Worm (Caenorhabditis elegans) whole organism, young adult: ENCODE data around the gene ceh-16.
A peak's percentile ranks its signal among the peaks of the same experiment; 100 is the strongest.

Experiments used
- B0019.2 ChIP-seq: fragments of 200-800 bp; sonication (Bioruptor generic); conservative IDR thresholded peaks from 2 replicates; pipeline ENCODE4 v1.3.6; 2022; ENCODE audit warnings: missing genetic modification reagents, missing genetic modification characterization, missing compliant biosample characterization
- D2030.7 ChIP-seq: fragments of 200-800 bp; sonication (Bioruptor generic); IDR thresholded peaks from 2 replicates; pipeline ENCODE4 v1.3.6; 2022; ENCODE audit warnings: missing genetic modification reagents, missing genetic modification characterization, missing compliant biosample characterization
- F23B12.7 ChIP-seq: sonication (generic microtip); optimal IDR thresholded peaks from 2 replicates; lab custom pipeline; 2017; ENCODE audit warnings: missing genetic modification characterization, mild to moderate bottlenecking, missing compliant biosample characterization, antibody characterized with exemption, moderate library complexity; ENCODE audit not compliant: insufficient read depth
- F37B4.10 ChIP-seq: fragments of 200-800 bp; sonication (Bioruptor generic); IDR thresholded peaks from 2 replicates; pipeline ENCODE4 v1.3.6; 2022; ENCODE audit warnings: missing genetic modification characterization, missing compliant biosample characterization
- F39B2.1 ChIP-seq: fragments of 200-800 bp; sonication (Bioruptor generic); IDR thresholded peaks from 2 replicates; pipeline ENCODE4 v1.3.6; 2022; ENCODE audit warnings: missing genetic modification reagents, missing genetic modification characterization, missing compliant biosample characterization
- F57A8.1 ChIP-seq: fragments of 200-800 bp; sonication (Bioruptor generic); optimal IDR thresholded peaks from 2 replicates; lab custom pipeline; 2018; ENCODE audit warnings: mild to moderate bottlenecking, missing genetic modification characterization, moderate library complexity, missing compliant biosample characterization
- T07F8.4 ChIP-seq: sonication (generic microtip); optimal IDR thresholded peaks from 2 replicates; lab custom pipeline; 2016; ENCODE audit warnings: mild to moderate bottlenecking, missing genetic modification characterization, moderate library complexity, missing compliant biosample characterization
- Y53F4B.3 ChIP-seq: fragments of 200-800 bp; sonication (Bioruptor generic); IDR thresholded peaks from 2 replicates; pipeline ENCODE4 v1.3.6; 2022; ENCODE audit warnings: missing genetic modification reagents, missing genetic modification characterization, missing compliant biosample characterization
- Y53G8AR.9 ChIP-seq: fragments of 200-800 bp; sonication (Bioruptor generic); conservative IDR thresholded peaks from 2 replicates; pipeline ENCODE4 v1.3.6; 2022; ENCODE audit warnings: missing genetic modification reagents, missing genetic modification characterization, missing compliant biosample characterization
- ama-1 ChIP-seq, 3 experiments: fragments of 150-350 bp in 1 of 3; sonication (generic microtip) in 2 of 3; optimal IDR thresholded peaks; 2 replicates each; lab custom pipeline; 2014 to 2018; ENCODE audit warnings: missing biosample characterization in 2 of 3, missing genetic modification characterization in 2 of 3, missing genetic modification reagents in 2 of 3
- atf-7 ChIP-seq: sonication (generic microtip); optimal IDR thresholded peaks from 2 replicates; lab custom pipeline; 2017; ENCODE audit warnings: mild to moderate bottlenecking, missing genetic modification characterization, missing compliant biosample characterization
- athp-1 ChIP-seq: sonication (generic microtip); optimal IDR thresholded peaks from 2 replicates; lab custom pipeline; 2017; ENCODE audit warnings: mild to moderate bottlenecking, missing genetic modification characterization, missing compliant biosample characterization
- attf-5 ChIP-seq: fragments of 200-800 bp; sonication (Bioruptor generic); optimal IDR thresholded peaks from 2 replicates; lab custom pipeline; 2018; ENCODE audit warnings: mild to moderate bottlenecking, missing genetic modification characterization, missing compliant biosample characterization
- attf-6 ChIP-seq: fragments of 200-800 bp; sonication (Bioruptor generic); IDR thresholded peaks from 2 replicates; pipeline ENCODE4 v1.3.6; 2022; ENCODE audit warnings: missing genetic modification reagents, missing genetic modification characterization, missing compliant biosample characterization
- bed-1 ChIP-seq: fragments of 200-800 bp; sonication (Bioruptor generic); IDR thresholded peaks from 2 replicates; pipeline ENCODE4 v1.3.6; 2022; ENCODE audit warnings: missing genetic modification reagents, missing genetic modification characterization, missing compliant biosample characterization
- cebp-1 ChIP-seq, 2 experiments: fragments of 200-800 bp in 1 of 2; sonication (Bioruptor generic) in 1 of 2; sonication (generic microtip) in 1 of 2; IDR thresholded peaks in 1 of 2; optimal IDR thresholded peaks in 1 of 2; 2 replicates each; pipeline versions ENCODE4 v1.3.6 to Lab custom; 2017 to 2022; ENCODE audit warnings: missing compliant biosample characterization in 2 of 2, missing genetic modification characterization in 2 of 2, mild to moderate bottlenecking in 1 of 2, missing genetic modification reagents in 1 of 2, moderate library complexity in 1 of 2
- ceh-27 ChIP-seq: fragments of 200-800 bp; sonication (Bioruptor generic); optimal IDR thresholded peaks from 2 replicates; lab custom pipeline; 2018; ENCODE audit warnings: mild to moderate bottlenecking, missing genetic modification characterization, moderate library complexity, missing compliant biosample characterization
- ceh-40 ChIP-seq: fragments of 200-800 bp; sonication (Bioruptor generic); IDR thresholded peaks from 2 replicates; pipeline ENCODE4 v1.3.6; 2022; ENCODE audit warnings: missing genetic modification characterization, missing compliant biosample characterization
- ceh-91 ChIP-seq: fragments of 200-800 bp; sonication (Bioruptor generic); IDR thresholded peaks from 2 replicates; pipeline ENCODE4 v1.3.6; 2022; ENCODE audit warnings: missing genetic modification reagents, missing genetic modification characterization, missing compliant biosample characterization
- die-1 ChIP-seq: sonication (generic microtip); optimal IDR thresholded peaks from 2 replicates; lab custom pipeline; 2016; ENCODE audit warnings: missing genotype, mild to moderate bottlenecking, missing genetic modification characterization, missing compliant biosample characterization
- egrh-3 ChIP-seq: fragments of 200-800 bp; sonication (Bioruptor generic); IDR thresholded peaks from 2 replicates; pipeline ENCODE4 v1.3.6; 2022; ENCODE audit warnings: missing genetic modification reagents, missing genetic modification characterization, missing compliant biosample characterization
- lag-1 ChIP-seq: fragments of 200-800 bp; sonication (Bioruptor generic); IDR thresholded peaks from 2 replicates; pipeline ENCODE4 v1.3.6; 2022; ENCODE audit warnings: missing genetic modification reagents, missing genetic modification characterization, missing compliant biosample characterization
- let-607 ChIP-seq, 2 experiments: fragments of 200-800 bp in 1 of 2; sonication (Bioruptor generic) in 1 of 2; sonication (generic microtip) in 1 of 2; optimal IDR thresholded peaks; 2 replicates each; lab custom pipeline; 2016 to 2018; ENCODE audit warnings: mild to moderate bottlenecking in 2 of 2, missing compliant biosample characterization in 2 of 2, missing genetic modification characterization in 2 of 2, moderate library complexity in 2 of 2, missing genotype in 1 of 2
- lin-26 ChIP-seq: fragments of 200-800 bp; sonication (Bioruptor generic); IDR thresholded peaks from 2 replicates; pipeline ENCODE4 v1.3.6; 2022; ENCODE audit warnings: missing genetic modification reagents, missing genetic modification characterization, missing compliant biosample characterization
- lin-54 ChIP-seq: fragments of 200-800 bp; sonication (Bioruptor generic); optimal IDR thresholded peaks from 2 replicates; lab custom pipeline; 2018; ENCODE audit warnings: mild to moderate bottlenecking, missing genetic modification characterization, missing compliant biosample characterization
- madf-8 ChIP-seq: fragments of 200-800 bp; sonication (Bioruptor generic); conservative IDR thresholded peaks from 2 replicates; pipeline ENCODE4 v1.3.6; 2022; ENCODE audit warnings: missing genetic modification reagents, missing genetic modification characterization, missing compliant biosample characterization
- mcd-1 ChIP-seq: fragments of 200-800 bp; sonication (Bioruptor generic); IDR thresholded peaks from 2 replicates; pipeline ENCODE4 v1.3.6; 2022; ENCODE audit warnings: missing genetic modification reagents, missing genetic modification characterization, missing compliant biosample characterization
- nfyb-1 ChIP-seq: fragments of 200-800 bp; sonication (Bioruptor generic); IDR thresholded peaks from 2 replicates; pipeline ENCODE4 v1.3.6; 2022; ENCODE audit warnings: missing genetic modification reagents, missing genetic modification characterization, missing compliant biosample characterization
- nhr-27 ChIP-seq: fragments of 200-800 bp; sonication (Bioruptor generic); optimal IDR thresholded peaks from 2 replicates; lab custom pipeline; 2018; ENCODE audit warnings: mild to moderate bottlenecking, missing genetic modification characterization, moderate library complexity, missing compliant biosample characterization
- nhr-80 ChIP-seq: sonication (generic microtip); optimal IDR thresholded peaks from 2 replicates; lab custom pipeline; 2016; ENCODE audit warnings: missing genetic modification characterization, missing compliant biosample characterization
- rpc-1 ChIP-seq, 2 experiments: fragments of 150-350 bp in 1 of 2; sonication (generic microtip) in 1 of 2; optimal IDR thresholded peaks; 2 replicates each; lab custom pipeline; 2014 to 2018; ENCODE audit warnings: missing biosample characterization in 1 of 2, missing genetic modification characterization in 1 of 2, missing genetic modification reagents in 1 of 2, missing genotype in 1 of 2
- snpc-1.3 ChIP-seq: sonication (generic microtip); optimal IDR thresholded peaks from 2 replicates; lab custom pipeline; 2017; ENCODE audit warnings: missing genetic modification characterization, mild to moderate bottlenecking, missing compliant biosample characterization, antibody characterized with exemption, moderate library complexity, missing genotype, missing genetic modification reagents; ENCODE audit not compliant: insufficient read depth
- tbp1 ChIP-seq: fragments of 200-800 bp; sonication (Bioruptor generic); optimal IDR thresholded peaks from 2 replicates; lab custom pipeline; 2018; ENCODE audit warnings: mild to moderate bottlenecking, missing genetic modification characterization, missing compliant biosample characterization
- unc-130 ChIP-seq: sonication (generic microtip); optimal IDR thresholded peaks from 2 replicates; lab custom pipeline; 2016; ENCODE audit warnings: missing genetic modification reagents, missing genetic modification characterization, missing compliant biosample characterization
- unc-62 ChIP-seq: fragments of 150-350 bp; optimal IDR thresholded peaks from 2 replicates; lab custom pipeline; 2014; ENCODE audit warnings: missing biosample characterization, missing genetic modification reagents, missing genetic modification characterization
- zim-3 ChIP-seq: sonication (generic microtip); optimal IDR thresholded peaks from 2 replicates; lab custom pipeline; 2017; ENCODE audit warnings: mild to moderate bottlenecking, missing genetic modification characterization, moderate library complexity, missing compliant biosample characterization
- ztf-22 ChIP-seq: fragments of 200-800 bp; sonication (Bioruptor generic); optimal IDR thresholded peaks from 2 replicates; lab custom pipeline; 2018; ENCODE audit warnings: mild to moderate bottlenecking, missing genetic modification characterization, moderate library complexity, missing compliant biosample characterization
- ztf-25 ChIP-seq: fragments of 200-800 bp; sonication (Bioruptor generic); IDR thresholded peaks from 2 replicates; pipeline ENCODE4 v1.3.6; 2022; ENCODE audit warnings: missing genetic modification reagents, missing genetic modification characterization, missing compliant biosample characterization

Gene ceh-16

DNA sequence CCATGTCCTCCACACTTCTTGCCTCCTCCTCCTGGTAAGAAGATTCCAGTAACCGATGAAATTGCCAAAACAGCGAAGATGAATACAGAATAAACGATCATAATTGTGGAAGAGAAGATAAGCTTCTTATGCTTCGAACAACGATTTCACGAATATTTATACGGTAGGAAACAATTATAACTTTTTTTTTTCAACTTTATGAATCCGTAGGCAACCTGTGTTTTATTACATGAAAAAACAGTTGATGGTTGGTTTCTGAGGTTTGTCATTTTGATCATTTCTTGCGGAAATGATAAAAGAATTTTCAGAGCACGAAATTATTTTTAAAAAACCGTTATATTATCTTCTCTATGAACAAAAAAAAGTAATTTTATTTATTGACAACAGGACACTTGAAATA is 31.7 kb upstream of the ceh-16 start, which contains the start of gene fipr-16:
Gene fipr-16, minus strand, starts transcription at position 101 of the 400 bp plus-strand sequence.
- TF ChIP-seq bed-1 (GFP tag; lab: Robert Waterston, UW) = no peak
- TF ChIP-seq unc-130 = no peak
- no peak for TF ChIP-seq attf-6 (GFP tag; lab: Robert Waterston, UW)
- TF ChIP-seq rpc-1 (optimal IDR thresholded peaks at IDR 0.05; lab: Kevin White, UChicago) = no peak
- TF ChIP-seq rpc-1 (tag; optimal IDR thresholded peaks at IDR 0.05; lab: Kevin White, UChicago) = no peak

- TF ChIP-seq mcd-1 (GFP tag; lab: Robert Waterston, UW) = no peak
- no peak for TF ChIP-seq tbp1 (GFP tag; lab: Kevin White, UChicago)
- TF ChIP-seq snpc-1.3 = no peak
These were observed 28.9 kb upstream of the ceh-16 start, which contains the start of gene C06E1.7 for ce11 chrIII:8593620-8594019. Gene C06E1.7 (minus strand): TSS chrIII:8593720.

DNA sequence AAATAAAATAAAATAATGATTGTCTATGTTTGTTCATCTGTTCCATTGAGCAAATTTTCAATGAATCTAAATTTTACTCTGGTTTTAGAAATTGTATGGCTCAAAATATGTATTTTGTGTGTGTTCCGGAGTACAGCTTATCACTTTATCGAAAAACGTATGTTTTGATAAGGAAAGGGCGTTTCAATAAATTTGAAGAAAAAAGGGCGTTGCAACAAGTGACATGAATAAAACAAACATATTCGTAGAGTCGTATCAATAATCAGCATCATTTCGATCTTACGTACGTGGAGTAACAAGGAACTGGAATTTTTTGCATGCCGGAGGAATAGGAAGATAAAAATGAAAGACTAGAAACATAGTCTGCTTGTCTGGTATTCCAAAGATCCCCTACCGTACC is 28.4 kb upstream of the ceh-16 start:
- TF ChIP-seq nhr-80 (tag; lab: Kevin White, UChicago) (peak; percentile 55), nhr-27 (no peak)

DNA sequence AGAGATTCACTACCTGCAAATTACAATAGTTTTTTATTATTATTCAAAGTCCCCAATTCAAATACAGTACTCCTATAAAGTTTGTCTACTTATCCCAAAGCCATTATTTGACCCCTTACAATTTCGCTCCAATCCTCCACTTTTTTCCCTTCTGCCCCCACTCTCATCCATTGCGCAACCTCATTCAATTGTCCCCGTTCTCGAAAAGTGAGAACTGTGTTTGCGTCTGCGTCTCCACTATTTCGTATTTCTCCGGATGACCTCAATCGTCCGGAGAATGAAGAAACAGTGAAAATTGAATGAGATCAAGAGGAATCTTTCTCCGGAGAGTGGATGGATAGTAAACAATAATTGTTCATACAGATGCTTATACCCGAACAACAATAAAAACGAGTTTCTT is 25.8 kb upstream of the ceh-16 start:
- no peak for TF ChIP-seq unc-62
- TF ChIP-seq madf-8 (GFP tag; lab: Robert Waterston, UW) = no peak
- no peak for TF ChIP-seq cebp-1 (GFP tag; IDR thresholded peaks at IDR 0.05; lab: Robert Waterston, UW)
- TF ChIP-seq cebp-1 (tag; optimal IDR thresholded peaks at IDR 0.05; lab: Kevin White, UChicago) = no peak
- TF ChIP-seq F57A8.1 (GFP tag; lab: Kevin White, UChicago) = no peak
- TF ChIP-seq lin-54 (GFP tag; lab: Kevin White, UChicago) = no peak
- TF ChIP-seq ceh-40 (GFP tag; lab: Robert Waterston, UW) = no peak
- TF ChIP-seq lag-1 = no peak
- no peak for TF ChIP-seq Y53F4B.3 (GFP tag; lab: Robert Waterston, UW)
- TF ChIP-seq athp-1 = no peak
- no peak for TF ChIP-seq D2030.7
- no peak for TF ChIP-seq nhr-80 (tag; lab: Kevin White, UChicago)

DNA sequence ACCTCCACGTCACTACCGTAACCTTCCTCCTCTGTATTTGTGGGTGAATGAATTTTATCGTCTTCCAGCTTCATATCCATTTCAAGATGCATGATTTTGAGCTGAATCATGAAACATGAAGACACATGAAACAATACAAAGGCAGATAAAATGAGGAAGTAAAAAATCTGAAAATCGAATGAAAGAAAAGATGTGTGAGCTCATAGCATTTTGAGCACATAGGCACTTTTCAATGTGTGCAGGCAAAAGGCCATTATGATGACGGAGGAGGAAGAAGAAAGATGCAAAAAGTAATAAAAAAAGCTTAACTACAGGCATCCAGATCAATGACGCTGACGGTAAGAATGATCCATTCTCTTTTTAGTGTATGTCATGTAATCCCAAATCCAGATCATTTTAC is 24.8 kb upstream of the ceh-16 start, which contains the start of gene ztf-30:
Gene ztf-30, minus strand, starts transcription at position 101 of the 400 bp plus-strand sequence.
- TF ChIP-seq Y53G8AR.9 (GFP tag; lab: Robert Waterston, UW) (no peak), rpc-1 (optimal IDR thresholded peaks at IDR 0.05; lab: Kevin White, UChicago) (no peak), rpc-1 (tag; optimal IDR thresholded peaks at IDR 0.05; lab: Kevin White, UChicago) (no peak), let-607 (tag; optimal IDR thresholded peaks at IDR 0.05; lab: Kevin White, UChicago) (no peak), F23B12.7 (tag; lab: Kevin White, UChicago) (no peak), F39B2.1 (GFP tag; lab: Robert Waterston, UW) (no peak), ceh-27 (GFP tag; lab: Kevin White, UChicago) (no peak), atf-7 (tag; lab: Kevin White, UChicago) (no peak), attf-6 (GFP tag; lab: Robert Waterston, UW) (no peak), ztf-25 (no peak), ztf-22 (GFP tag; lab: Kevin White, UChicago) (no peak), F37B4.10 (GFP tag; lab: Robert Waterston, UW) (no peak)
- TF ChIP-seq, all 124 proteins: peak for 0

- TF ChIP-seq lin-26 (GFP tag; lab: Robert Waterston, UW) = no peak
- no peak for TF ChIP-seq ama-1 (optimal IDR thresholded peaks at IDR 0.05; lab: Kevin White, UChicago)
- no peak for TF ChIP-seq ama-1 (GFP tag; optimal IDR thresholded peaks at IDR 0.05; lab: Kevin White, UChicago)
- no peak for TF ChIP-seq ceh-91
- no peak for TF ChIP-seq attf-5 (GFP tag; lab: Kevin White, UChicago)
- no peak for TF ChIP-seq T07F8.4 (tag; lab: Kevin White, UChicago)
- TF ChIP-seq ztf-22 (GFP tag; lab: Kevin White, UChicago) = no peak
- TF ChIP-seq die-1 (tag; lab: Kevin White, UChicago) = no peak
- no peak for TF ChIP-seq B0019.2 (GFP tag; lab: Robert Waterston, UW)
- no peak for TF ChIP-seq F57A8.1 (GFP tag; lab: Kevin White, UChicago)
- TF ChIP-seq nfyb-1 (GFP tag; lab: Robert Waterston, UW) = no peak
- TF ChIP-seq madf-8 (GFP tag; lab: Robert Waterston, UW) = no peak
- no peak for TF ChIP-seq tbp1 (GFP tag; lab: Kevin White, UChicago)
- no peak for TF ChIP-seq egrh-3
- TF ChIP-seq zim-3 = no peak
These were observed 23.6 kb upstream of the ceh-16 start for ce11 chrIII:8598961-8599360.
